Fruit fly (Drosophila melanogaster): ENCODE data around the gene GILT2.

Gene GILT2

dm6 chr3R:23722680-23723372 lies 44.1 kb downstream of the GILT2 start, which contains the start of gene CG10365 (continued):
- TF ChIP-seq Xrp1 (GFP tag; IDR thresholded peaks at IDR 0.05) (peak; percentile 86), CG15269 (tag; optimal IDR thresholded peaks at IDR 0.05) (peak; percentile 95), dati (GFP tag; IDR thresholded peaks at IDR 0.05) (peak; percentile 38; the same call in 1 of the 2 replicates), Deaf1 (tag; optimal IDR thresholded peaks at IDR 0.05) (peak; percentile 40), D19B (GFP tag; optimal IDR thresholded peaks at IDR 0.05) (peak; percentile 61), Mes4 (GFP tag; optimal IDR thresholded peaks at IDR 0.05) (no peak), croc (GFP tag; conservative IDR thresholded peaks at IDR 0.05) (peak; percentile 72), Rfx (GFP tag; IDR thresholded peaks at IDR 0.05) (peak; percentile 87), CG1603 (tag; optimal IDR thresholded peaks at IDR 0.05) (peak; percentile 46), tx (GFP tag; optimal IDR thresholded peaks at IDR 0.05) (no peak), cas (GFP tag; IDR thresholded peaks at IDR 0.05) (0 out of 2 replicates have a peak, but pooled peaks have one; percentile 50), Dek (tag; optimal IDR thresholded peaks at IDR 0.05) (peak; percentile 90), CG30431 (GFP tag; optimal IDR thresholded peaks at IDR 0.05) (no peak), CG6254 (GFP tag; optimal IDR thresholded peaks at IDR 0.05) (peak; percentile 52), sim (GFP tag; IDR thresholded peaks at IDR 0.05) (peak; percentile 64; the same call in 1 of the 2 replicates), inv (GFP tag; IDR thresholded peaks at IDR 0.05; ENCODE audit: partially characterized antibody) (no peak), wdn (GFP tag; IDR thresholded peaks at IDR 0.05) (peak; percentile 70), CG8944 (GFP tag; optimal IDR thresholded peaks at IDR 0.05) (no peak), CG4328 (GFP tag; optimal IDR thresholded peaks at IDR 0.05) (peak; percentile 58), zfh1 (GFP tag; IDR thresholded peaks at IDR 0.05) (0 out of 3 replicates have a peak, but pooled peaks have one; percentile 50), zf30C (GFP tag; optimal IDR thresholded peaks at IDR 0.05) (peak; percentile 59), Hmr (GFP tag; optimal IDR thresholded peaks at IDR 0.05) (peak; percentile 94), Chrac-16 (GFP tag; optimal IDR thresholded peaks at IDR 0.05) (peak; percentile 74), Sox100B (GFP tag; optimal IDR thresholded peaks at IDR 0.05) (peak; percentile 93), Dref (GFP tag; IDR thresholded peaks at IDR 0.05) (no peak), vnd (GFP tag; IDR thresholded peaks at IDR 0.05; ENCODE audit: partially characterized antibody) (no peak), gsb-n (tag; optimal IDR thresholded peaks at IDR 0.05) (peak; percentile 79), caup (GFP tag; optimal IDR thresholded peaks at IDR 0.05; ENCODE audit: severe bottlenecking) (peak; percentile 73), lbe (GFP tag; optimal IDR thresholded peaks at IDR 0.05) (peak; percentile 3), H15 (GFP tag; IDR thresholded peaks at IDR 0.05) (peak; percentile 67), CG3847 (GFP tag; IDR thresholded peaks at IDR 0.05) (peak; percentile 81), CG14667 (GFP tag; IDR thresholded peaks at IDR 0.05) (peak; percentile 62), CG11093 (GFP tag; IDR thresholded peaks at IDR 0.05) (peak; percentile 69; the same call in 2 of the 3 replicates), CG17385 (GFP tag; optimal IDR thresholded peaks at IDR 0.05) (peak; percentile 84), CG6791 (GFP tag; IDR thresholded peaks at IDR 0.05; ENCODE audit: partially characterized antibody) (no peak), CG16815 (GFP tag; optimal IDR thresholded peaks at IDR 0.05) (peak; percentile 45), gsb (GFP tag; IDR thresholded peaks at IDR 0.05) (0 out of 2 replicates have a peak, but pooled peaks have one; percentile 33), Dp (GFP tag; optimal IDR thresholded peaks at IDR 0.05) (no peak), ato (GFP tag; IDR thresholded peaks at IDR 0.05; ENCODE audit: partially characterized antibody) (no peak), HmgZ (tag; optimal IDR thresholded peaks at IDR 0.05) (peak; percentile 80), oc (tag; optimal IDR thresholded peaks at IDR 0.05) (peak; percentile 79), zfh2 (GFP tag; optimal IDR thresholded peaks at IDR 0.05) (no peak), disco-r (GFP tag; optimal IDR thresholded peaks at IDR 0.05) (no peak), CG7839 (tag; optimal IDR thresholded peaks at IDR 0.05) (peak; percentile 96), CG17361 (GFP tag; IDR thresholded peaks at IDR 0.05) (peak; percentile 92), Nf-YC (tag; optimal IDR thresholded peaks at IDR 0.05) (peak; percentile 64), D (optimal IDR thresholded peaks at IDR 0.05) (no peak), D (GFP tag; optimal IDR thresholded peaks at IDR 0.05) (peak; percentile 42), mirr (GFP tag; optimal IDR thresholded peaks at IDR 0.05) (no peak)
